Worm (Caenorhabditis elegans) whole organism, L1 larva: ENCODE measurements around the gene T19D12.9.

Source experiments
- C34B4.2 ChIP-seq: sonication (generic microtip); optimal IDR thresholded peaks from 2 replicates; lab custom pipeline; 2017; ENCODE audit warnings: mild to moderate bottlenecking, missing genetic modification characterization, missing compliant biosample characterization
- alr-1 ChIP-seq: fragments of 200-800 bp; sonication (Bioruptor generic); optimal IDR thresholded peaks from 2 replicates; lab custom pipeline; 2018; ENCODE audit warnings: borderline replicate concordance, mild to moderate bottlenecking, missing genetic modification characterization, missing compliant biosample characterization
- ceh-82 ChIP-seq, 3 experiments: fragments of 150-350 bp in 1 of 3; sonication (generic microtip) in 2 of 3; optimal IDR thresholded peaks; 2 replicates each; lab custom pipeline; 2014 to 2017; ENCODE audit warnings: missing biosample characterization in 3 of 3, missing genetic modification characterization in 3 of 3
- egl-27 ChIP-seq, 2 experiments: fragments of 150-350 bp in 1 of 2; sonication (generic microtip); optimal IDR thresholded peaks; 3 replicates each; lab custom pipeline; 2017 to 2018; ENCODE audit warnings: missing biosample characterization in 2 of 2, missing genetic modification characterization in 2 of 2, missing genetic modification reagents in 2 of 2
- elt-3 ChIP-seq, 6 experiments: fragments of 150-350 bp in 1 of 6; sonication (generic microtip); optimal IDR thresholded peaks; 2 replicates each; lab custom pipeline; 2017 to 2018; ENCODE audit warnings: missing biosample characterization in 6 of 6, missing genetic modification characterization in 6 of 6, inconsistent platforms in 1 of 6
- fkh-10 ChIP-seq: sonication (generic microtip); optimal IDR thresholded peaks from 2 replicates; lab custom pipeline; 2017; ENCODE audit warnings: missing biosample characterization, missing genetic modification reagents, missing genetic modification characterization
- fos-1 ChIP-seq: fragments of 150-350 bp; optimal IDR thresholded peaks from 2 replicates; lab custom pipeline; 2014; ENCODE audit warnings: missing biosample characterization, missing genetic modification characterization
- lin-13 ChIP-seq: fragments of 150-350 bp; optimal IDR thresholded peaks from 2 replicates; lab custom pipeline; 2014; ENCODE audit warnings: missing biosample characterization, missing genetic modification reagents, missing genetic modification characterization
- nhr-47 ChIP-seq: sonication (generic microtip); optimal IDR thresholded peaks from 2 replicates; lab custom pipeline; 2016; ENCODE audit warnings: mild to moderate bottlenecking, missing genetic modification characterization, moderate library complexity, missing compliant biosample characterization
- pqm-1 ChIP-seq: sonication (generic microtip); optimal IDR thresholded peaks from 3 replicates; lab custom pipeline; 2017; ENCODE audit warnings: missing biosample characterization, missing genetic modification characterization
- snpc-4 ChIP-seq: fragments of 150-350 bp; optimal IDR thresholded peaks from 2 replicates; lab custom pipeline; 2014; ENCODE audit warnings: missing biosample characterization, missing genetic modification characterization
- sptf-1 ChIP-seq: fragments of 150-350 bp; optimal IDR thresholded peaks from 2 replicates; lab custom pipeline; 2014; ENCODE audit warnings: missing biosample characterization, missing genetic modification characterization
- unc-30 ChIP-seq: sonication (generic microtip); optimal IDR thresholded peaks from 2 replicates; lab custom pipeline; 2017; ENCODE audit warnings: missing biosample characterization, missing genetic modification characterization
- ztf-11 ChIP-seq, 2 experiments: sonication (generic microtip); optimal IDR thresholded peaks; 2 replicates each; lab custom pipeline; 2016 to 2017; ENCODE audit warnings: missing genetic modification characterization in 2 of 2, missing biosample characterization in 1 of 2, missing compliant biosample characterization in 1 of 2

ce11 chrII:6619007-6619406 lies 35.2 kb downstream of the T19D12.9 start:
- TF ChIP-seq egl-27 (tag; optimal IDR thresholded peaks at IDR 0.05; lab: Kevin White, UChicago) (no peak), fkh-10 (GFP tag; lab: Kevin White, UChicago) (no peak), elt-3 (tag; optimal IDR thresholded peaks at IDR 0.05; lab: Kevin White, UChicago) (peak in 3 of 6 experiments; percentile 21 to 79 (median 24)), ceh-82 (tag; optimal IDR thresholded peaks at IDR 0.05; lab: Kevin White, UChicago) (no peak), nhr-47 (tag; lab: Kevin White, UChicago) (no peak), sptf-1 (tag; lab: Kevin White, UChicago) (no peak), ztf-11 (tag; optimal IDR thresholded peaks at IDR 0.05; lab: Kevin White, UChicago) (no peak), C34B4.2 (tag; lab: Kevin White, UChicago) (no peak), alr-1 (tag; lab: Kevin White, UChicago) (no peak), fos-1 (tag; lab: Kevin White, UChicago) (no peak), snpc-4 (no peak), unc-30 (tag; lab: Kevin White, UChicago) (no peak), pqm-1 (tag; lab: Kevin White, UChicago) (no peak), lin-13 (no peak)
